Worm (Caenorhabditis elegans) whole organism, L4 larva: ENCODE measurements around the gene srbc-71.

Experiments used
- F26F4.8 ChIP-seq: fragments of 200-800 bp; sonication (Bioruptor generic); conservative IDR thresholded peaks from 2 replicates; pipeline ENCODE4 v1.3.6; 2022; ENCODE audit warnings: missing genetic modification characterization, missing compliant biosample characterization
- F37D6.2 ChIP-seq: sonication (generic microtip); optimal IDR thresholded peaks from 2 replicates; lab custom pipeline; 2016; ENCODE audit warnings: mild to moderate bottlenecking, missing genetic modification characterization, missing compliant biosample characterization
- R02D3.7 ChIP-seq: fragments of 150-350 bp; sonication (generic microtip); optimal IDR thresholded peaks from 3 replicates; lab custom pipeline; 2014; ENCODE audit warnings: missing biosample characterization, missing genetic modification characterization
- T20F7.1 ChIP-seq: fragments of 200-800 bp; sonication (Bioruptor generic); optimal IDR thresholded peaks from 2 replicates; lab custom pipeline; 2018; ENCODE audit warnings: mild to moderate bottlenecking, missing genetic modification characterization, missing compliant biosample characterization
- ZK337.2 ChIP-seq: fragments of 200-800 bp; sonication (Bioruptor generic); IDR thresholded peaks from 2 replicates; pipeline ENCODE4 v1.3.6; 2022; ENCODE audit warnings: missing genetic modification reagents, missing genetic modification characterization, missing compliant biosample characterization
- aha-1 ChIP-seq: fragments of 150-350 bp; peaks from one replicate; lab custom pipeline; 2014; ENCODE audit warnings: missing biosample characterization, missing genetic modification characterization
- aly-2 ChIP-seq: sonication (generic microtip); optimal IDR thresholded peaks from 2 replicates; lab custom pipeline; 2018; ENCODE audit warnings: missing biosample characterization, missing genetic modification characterization
- arid-1 ChIP-seq: fragments of 200-800 bp; sonication (Bioruptor generic); conservative IDR thresholded peaks from 2 replicates; pipeline ENCODE4 v1.3.6; 2022; ENCODE audit warnings: missing genetic modification reagents, missing genetic modification characterization, missing compliant biosample characterization
- attf-4 ChIP-seq: sonication (generic microtip); optimal IDR thresholded peaks from 3 replicates; lab custom pipeline; 2017; ENCODE audit warnings: missing biosample characterization, missing genetic modification characterization
- ceh-20 ChIP-seq: fragments of 200-800 bp; sonication (Bioruptor generic); IDR thresholded peaks from 2 replicates; pipeline ENCODE4 v1.3.6; 2022; ENCODE audit warnings: missing genetic modification reagents, missing genetic modification characterization, missing compliant biosample characterization
- ceh-32 ChIP-seq: sonication (generic microtip); optimal IDR thresholded peaks from 2 replicates; lab custom pipeline; 2016; ENCODE audit warnings: mild to moderate bottlenecking, missing genetic modification characterization, missing compliant biosample characterization; ENCODE audit not compliant: poor library complexity
- cey-2 ChIP-seq: sonication (generic microtip); optimal IDR thresholded peaks from 3 replicates; lab custom pipeline; 2017; ENCODE audit warnings: missing genetic modification characterization, mild to moderate bottlenecking, missing compliant biosample characterization, antibody characterized with exemption, borderline replicate concordance; ENCODE audit not compliant: insufficient read depth
- daf-16 ChIP-seq, 3 experiments: sonication (generic microtip); optimal IDR thresholded peaks; 2 replicates each; lab custom pipeline; 2016 to 2017; ENCODE audit warnings: missing genetic modification characterization in 3 of 3, missing genetic modification reagents in 3 of 3, mild to moderate bottlenecking in 2 of 3, missing compliant biosample characterization in 2 of 3, missing biosample characterization in 1 of 3, moderate library complexity in 1 of 3
- daf-19 ChIP-seq: fragments of 200-800 bp; sonication (Bioruptor generic); conservative IDR thresholded peaks from 2 replicates; pipeline ENCODE4 v1.3.6; 2022; ENCODE audit warnings: missing genetic modification characterization, missing compliant biosample characterization
- daf-8 ChIP-seq: fragments of 200-800 bp; sonication (Bioruptor generic); IDR thresholded peaks from 2 replicates; pipeline ENCODE4 v1.3.6; 2022; ENCODE audit warnings: missing genetic modification characterization, missing compliant biosample characterization
- dmd-9 ChIP-seq: fragments of 200-800 bp; sonication (Bioruptor generic); IDR thresholded peaks from 2 replicates; pipeline ENCODE4 v1.3.6; 2022; ENCODE audit warnings: missing genetic modification reagents, missing genetic modification characterization, missing compliant biosample characterization
- dpl-1 ChIP-seq: fragments of 150-350 bp; optimal IDR thresholded peaks from 2 replicates; lab custom pipeline; 2014; ENCODE audit warnings: missing biosample characterization, missing genetic modification reagents, missing genetic modification characterization
- dve-1 ChIP-seq: sonication (generic microtip); optimal IDR thresholded peaks from 2 replicates; lab custom pipeline; 2017; ENCODE audit warnings: antibody characterized with exemption, mild to moderate bottlenecking, missing genetic modification characterization, missing compliant biosample characterization; ENCODE audit not compliant: insufficient read depth
- egl-27 ChIP-seq: sonication (generic microtip); optimal IDR thresholded peaks from 3 replicates; lab custom pipeline; 2017; ENCODE audit warnings: missing biosample characterization, missing genetic modification reagents, missing genetic modification characterization
- hif-1 ChIP-seq, 2 experiments: sonication (generic microtip); optimal IDR thresholded peaks; 2 replicates each; lab custom pipeline; 2016 to 2017; ENCODE audit warnings: missing compliant biosample characterization in 2 of 2, missing genetic modification characterization in 2 of 2, missing genetic modification reagents in 2 of 2, missing genotype in 2 of 2, mild to moderate bottlenecking in 1 of 2
- hlh-30 ChIP-seq: sonication (generic microtip); optimal IDR thresholded peaks from 2 replicates; lab custom pipeline; 2017; ENCODE audit warnings: antibody characterized with exemption, mild to moderate bottlenecking, missing genetic modification characterization, missing compliant biosample characterization; ENCODE audit not compliant: insufficient read depth
- jun-1 ChIP-seq: fragments of 150-350 bp; optimal IDR thresholded peaks from 2 replicates; lab custom pipeline; 2014; ENCODE audit warnings: missing biosample characterization, missing genetic modification reagents, missing genetic modification characterization
- lin-38 ChIP-seq: fragments of 200-800 bp; sonication (Bioruptor generic); IDR thresholded peaks from 2 replicates; pipeline ENCODE4 v1.3.6; 2022; ENCODE audit warnings: missing genetic modification reagents, missing genetic modification characterization, missing compliant biosample characterization
- lsy-2 ChIP-seq, 2 experiments: fragments of 150-350 bp in 1 of 2; sonication (generic microtip) in 1 of 2; optimal IDR thresholded peaks; 2 replicates each; lab custom pipeline; 2014 to 2017; ENCODE audit warnings: missing biosample characterization in 2 of 2, missing genetic modification characterization in 2 of 2
- madf-5 ChIP-seq, 2 experiments: fragments of 200-800 bp; sonication (Bioruptor generic); IDR thresholded peaks; 2 replicates each; pipeline ENCODE4 v1.3.6; 2022; ENCODE audit warnings: missing compliant biosample characterization in 2 of 2, missing genetic modification characterization in 2 of 2
- mdl-1 ChIP-seq, 2 experiments: fragments of 150-350 bp in 1 of 2; sonication (generic microtip) in 1 of 2; optimal IDR thresholded peaks; 2 replicates each; lab custom pipeline; 2014 to 2017; ENCODE audit warnings: missing biosample characterization in 2 of 2, missing genetic modification characterization in 2 of 2
- mdt-29 ChIP-seq: fragments of 200-800 bp; sonication (Bioruptor generic); IDR thresholded peaks from 2 replicates; pipeline ENCODE4 v1.3.6; 2022; ENCODE audit warnings: missing genetic modification reagents, missing genetic modification characterization, missing compliant biosample characterization
- mep-1 ChIP-seq: fragments of 150-350 bp; sonication (generic microtip); optimal IDR thresholded peaks from 3 replicates; lab custom pipeline; 2014; ENCODE audit warnings: missing biosample characterization, missing genetic modification characterization
- nhr-111 ChIP-seq: fragments of 200-800 bp; sonication (Bioruptor generic); optimal IDR thresholded peaks from 2 replicates; lab custom pipeline; 2018; ENCODE audit warnings: mild to moderate bottlenecking, missing genetic modification characterization, missing compliant biosample characterization
- nhr-237 ChIP-seq: sonication (generic microtip); optimal IDR thresholded peaks from 2 replicates; lab custom pipeline; 2017; ENCODE audit warnings: missing biosample characterization, missing genetic modification characterization
- nhr-42 ChIP-seq: fragments of 200-800 bp; sonication (Bioruptor generic); IDR thresholded peaks from 2 replicates; pipeline ENCODE4 v1.3.6; 2022; ENCODE audit warnings: missing genetic modification characterization, missing compliant biosample characterization
- nhr-77 ChIP-seq: fragments of 150-350 bp; optimal IDR thresholded peaks from 2 replicates; lab custom pipeline; 2014; ENCODE audit warnings: missing biosample characterization, missing genetic modification characterization
- php-3 ChIP-seq: fragments of 200-800 bp; sonication (Bioruptor generic); IDR thresholded peaks from 2 replicates; pipeline ENCODE4 v1.3.6; 2022; ENCODE audit warnings: missing genetic modification reagents, missing genetic modification characterization, missing compliant biosample characterization
- rbr-2 ChIP-seq: sonication (generic microtip); optimal IDR thresholded peaks from 2 replicates; lab custom pipeline; 2016; ENCODE audit warnings: missing genotype, missing genetic modification characterization, missing compliant biosample characterization
- set-16 ChIP-seq: fragments of 200-800 bp; sonication (Bioruptor generic); IDR thresholded peaks from 2 replicates; pipeline ENCODE4 v1.3.6; 2022; ENCODE audit warnings: missing genetic modification reagents, missing genetic modification characterization, missing compliant biosample characterization
- snpc-4 ChIP-seq: fragments of 150-350 bp; optimal IDR thresholded peaks from 2 replicates; lab custom pipeline; 2014; ENCODE audit warnings: missing biosample characterization, missing genetic modification characterization
- tra-1 ChIP-seq: fragments of 200-800 bp; sonication (Bioruptor generic); IDR thresholded peaks from 2 replicates; pipeline ENCODE4 v1.3.6; 2022; ENCODE audit warnings: missing genetic modification reagents, missing genetic modification characterization, missing compliant biosample characterization
- unc-130 ChIP-seq: sonication (generic microtip); optimal IDR thresholded peaks from 2 replicates; lab custom pipeline; 2016; ENCODE audit warnings: missing genetic modification reagents, missing genetic modification characterization, missing compliant biosample characterization
- unc-62 ChIP-seq, 3 experiments: fragments of 150-350 bp in 1 of 3; sonication (generic microtip); optimal IDR thresholded peaks in 2 of 3; peaks in 1 of 3; 1 replicate in 1 of 3; 2 replicates in 2 of 3; lab custom pipeline; 2014 to 2017; ENCODE audit warnings: missing biosample characterization in 3 of 3, missing genetic modification characterization in 3 of 3, missing genetic modification reagents in 3 of 3, missing genotype in 1 of 3
- zfp-2 ChIP-seq: sonication (generic microtip); optimal IDR thresholded peaks from 2 replicates; lab custom pipeline; 2016; ENCODE audit warnings: mild to moderate bottlenecking, missing genetic modification characterization, missing compliant biosample characterization
- zip-2 ChIP-seq: fragments of 150-350 bp; optimal IDR thresholded peaks from 2 replicates; lab custom pipeline; 2014; ENCODE audit warnings: missing biosample characterization, missing genetic modification characterization
- ztf-7 ChIP-seq: fragments of 150-350 bp; optimal IDR thresholded peaks from 2 replicates; lab custom pipeline; 2014; ENCODE audit warnings: missing biosample characterization, missing genetic modification characterization

Gene srbc-71

DNA sequence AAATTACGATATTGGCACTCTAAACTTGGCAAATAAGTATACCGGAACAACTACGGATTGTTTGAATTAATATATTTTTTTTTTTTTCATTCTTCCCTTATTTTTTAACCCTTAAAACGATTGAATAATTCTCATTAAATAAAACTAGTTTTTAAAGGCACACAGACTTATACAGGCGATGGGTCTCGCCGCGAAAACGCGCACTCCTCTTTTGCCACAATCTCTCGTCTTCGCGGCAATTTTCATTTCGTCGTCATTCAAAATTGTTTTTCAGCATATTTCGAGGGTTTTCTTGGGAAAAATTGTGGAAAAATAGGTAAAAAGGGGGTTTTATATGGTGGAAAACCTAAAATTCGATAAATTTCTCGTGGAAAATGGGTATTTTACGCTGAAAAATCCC, 21.6 kb upstream of the srbc-71 start (continued):
- peak; percentile 42 for TF ChIP-seq rbr-2 (tag; lab: Kevin White, UChicago)
- TF ChIP-seq zip-2 (tag; lab: Kevin White, UChicago), result no peak
- no peak for TF ChIP-seq dmd-9 (GFP tag; lab: Robert Waterston, UW)
- TF ChIP-seq php-3 (GFP tag; lab: Robert Waterston, UW), result no peak
- TF ChIP-seq lsy-2 (tag; optimal IDR thresholded peaks at IDR 0.05; lab: Kevin White, UChicago), result peak in 1 of 2 experiments; percentile 80
- no peak for TF ChIP-seq F26F4.8 (GFP tag; lab: Robert Waterston, UW)
- TF ChIP-seq mdt-29 (GFP tag; lab: Robert Waterston, UW), result no peak
- no peak for TF ChIP-seq daf-16 (GFP tag; optimal IDR thresholded peaks at IDR 0.05; lab: Kevin White, UChicago)
- peak; percentile 0 for TF ChIP-seq daf-16 (tag; optimal IDR thresholded peaks at IDR 0.05; lab: Kevin White, UChicago)
- TF ChIP-seq nhr-237 (tag; lab: Kevin White, UChicago), result no peak
- TF ChIP-seq nhr-77 (tag; lab: Kevin White, UChicago), result no peak
- TF ChIP-seq hlh-30 (tag; lab: Kevin White, UChicago), result no peak
- peak; percentile 55 for TF ChIP-seq lin-38
- no peak for TF ChIP-seq arid-1 (GFP tag; lab: Robert Waterston, UW)
- no peak for TF ChIP-seq aly-2 (tag; lab: Kevin White, UChicago)
- no peak for TF ChIP-seq zfp-2
- no peak for TF ChIP-seq ceh-20 (GFP tag; lab: Robert Waterston, UW)
- no peak for TF ChIP-seq hif-1 (tag; optimal IDR thresholded peaks at IDR 0.05; lab: Kevin White, UChicago)
- TF ChIP-seq nhr-111, result no peak

DNA sequence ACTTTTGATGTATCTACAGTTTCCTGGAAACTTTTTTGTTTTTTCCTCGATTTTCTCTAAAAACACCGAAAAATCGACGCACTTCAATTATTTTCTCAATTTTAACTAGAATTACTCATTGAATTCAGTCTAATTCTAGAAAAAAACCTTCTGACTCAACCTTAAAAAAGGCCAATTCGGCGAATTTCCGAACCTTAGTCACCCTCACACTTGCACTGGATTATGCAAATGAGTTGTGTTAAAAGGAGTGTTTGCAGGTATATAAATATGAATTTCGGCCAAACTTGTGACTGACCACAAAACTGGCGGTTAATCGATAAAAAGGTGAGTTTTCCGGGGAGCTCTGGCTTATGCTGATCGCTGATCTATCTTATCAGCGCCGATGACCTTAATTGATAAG, 20.7 kb upstream of the srbc-71 start, which contains the start of gene ttr-20:
Gene ttr-20 (plus strand): TSS at position 301 of the 400 bp plus-strand sequence.
- TF ChIP-seq aha-1 (tag; lab: Kevin White, UChicago) (peak; percentile 50), dmd-9 (GFP tag; lab: Robert Waterston, UW) (no peak), nhr-237 (tag; lab: Kevin White, UChicago) (no peak), ztf-7 (no peak), unc-130 (GFP tag; lab: Kevin White, UChicago) (no peak)

DNA sequence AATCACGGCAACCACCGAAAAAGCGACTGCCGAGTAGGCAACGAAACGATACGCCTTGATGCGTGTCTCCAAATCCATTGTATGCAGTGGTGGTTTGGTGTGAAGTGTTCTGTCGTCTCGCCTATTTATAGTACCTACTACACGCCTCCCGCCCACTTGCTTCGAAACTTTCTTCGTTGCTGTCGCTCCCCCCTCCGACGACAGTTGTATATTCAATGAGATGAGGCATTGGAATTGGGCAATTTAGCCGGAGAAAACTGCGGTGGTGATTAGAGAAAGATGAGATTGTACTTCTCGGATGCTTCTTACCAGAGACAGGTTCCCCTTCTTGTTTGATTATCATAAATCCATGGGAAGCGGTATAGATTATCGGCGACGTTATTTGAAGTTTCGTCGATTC, 18.8 kb upstream of the srbc-71 start, which contains the start of gene col-34:
Gene col-34 (minus strand): TSS at position 101 of the 400 bp plus-strand sequence.
- no peak for TF ChIP-seq egl-27 (tag; lab: Kevin White, UChicago)
- no peak for TF ChIP-seq ceh-32 (tag; lab: Kevin White, UChicago)
- TF ChIP-seq nhr-42 (GFP tag; lab: Robert Waterston, UW), result no peak
- no peak for TF ChIP-seq dve-1 (tag; lab: Kevin White, UChicago)
- no peak for TF ChIP-seq R02D3.7 (tag; lab: Kevin White, UChicago)
- no peak for TF ChIP-seq tra-1 (GFP tag; lab: Robert Waterston, UW)
- TF ChIP-seq attf-4 (tag; lab: Kevin White, UChicago), result no peak
- no peak for TF ChIP-seq zip-2 (tag; lab: Kevin White, UChicago)
- no peak for TF ChIP-seq F37D6.2 (tag; lab: Kevin White, UChicago)

DNA sequence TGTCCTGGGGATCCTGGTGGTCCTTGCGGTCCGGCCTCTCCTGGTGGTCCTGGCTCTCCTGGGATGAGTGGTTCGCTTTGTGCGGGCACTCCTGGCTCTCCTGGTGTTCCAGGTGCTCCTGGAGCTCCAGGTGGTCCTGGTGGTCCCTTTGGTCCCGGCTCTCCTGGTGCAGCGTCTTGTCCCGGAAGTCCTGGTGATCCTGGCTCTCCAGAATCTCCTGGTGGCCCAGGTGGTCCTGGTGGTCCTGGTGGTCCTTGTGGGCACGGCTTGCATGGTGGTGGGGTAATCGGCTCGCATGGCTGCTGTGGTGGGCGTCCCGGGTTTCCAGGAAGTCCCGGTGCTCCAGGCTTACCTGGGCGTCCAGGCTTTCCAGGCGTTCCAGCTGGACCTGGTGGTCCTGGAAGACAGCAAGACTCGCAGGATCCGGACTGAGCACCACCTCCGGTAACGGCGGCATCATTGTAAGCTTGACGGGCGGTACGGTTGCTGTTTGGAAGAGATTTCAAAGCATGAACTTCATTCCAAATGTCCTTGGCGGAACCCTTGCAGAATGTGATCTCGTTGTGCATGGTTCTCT, 18.2 kb upstream of the srbc-71 start:
- no peak for TF ChIP-seq unc-62 (GFP tag; optimal IDR thresholded peaks at IDR 0.05 in 1 of 2; lab: Kevin White, UChicago)
- TF ChIP-seq unc-62 (tag; optimal IDR thresholded peaks at IDR 0.05; lab: Kevin White, UChicago), result no peak
- TF ChIP-seq set-16 (GFP tag; lab: Robert Waterston, UW), result peak; percentile 98
- TF ChIP-seq R02D3.7 (tag; lab: Kevin White, UChicago), result no peak

DNA sequence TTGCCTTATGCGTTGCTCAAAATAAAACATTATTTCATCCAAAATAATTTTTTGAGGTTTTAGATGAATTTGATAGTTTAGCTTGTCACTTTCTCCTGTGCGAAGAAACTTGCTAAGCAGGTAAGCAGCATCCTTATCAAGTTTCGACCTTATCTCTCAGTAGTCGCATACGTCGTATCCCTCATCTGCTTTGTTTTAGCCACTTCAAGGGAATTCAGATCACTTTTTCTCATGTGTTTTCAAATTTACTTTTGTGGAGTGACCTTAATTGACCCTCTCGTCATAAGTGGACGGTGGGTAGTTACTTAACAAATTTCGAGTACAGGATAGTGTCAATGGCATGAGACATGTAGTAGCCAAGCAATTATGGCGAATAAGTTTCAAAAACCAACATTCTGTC, 10.9 kb upstream of the srbc-71 start:
- no peak for TF ChIP-seq jun-1 (tag; lab: Kevin White, UChicago)
- TF ChIP-seq daf-19, result no peak
- peak; percentile 11 for TF ChIP-seq dpl-1
- TF ChIP-seq hif-1 (tag; optimal IDR thresholded peaks at IDR 0.05; lab: Kevin White, UChicago), result no peak
- TF ChIP-seq aha-1 (tag; lab: Kevin White, UChicago), result no peak
- no peak for TF ChIP-seq daf-8 (GFP tag; lab: Robert Waterston, UW)
- TF ChIP-seq madf-5 (GFP tag; IDR thresholded peaks at IDR 0.05; lab: Robert Waterston, UW), result no peak
- TF ChIP-seq F26F4.8 (GFP tag; lab: Robert Waterston, UW), result no peak
- no peak for TF ChIP-seq ZK337.2 (GFP tag; lab: Robert Waterston, UW)
- TF ChIP-seq mep-1, result no peak
- TF ChIP-seq nhr-77 (tag; lab: Kevin White, UChicago), result no peak
- TF ChIP-seq T20F7.1 (GFP tag; lab: Kevin White, UChicago), result no peak
- TF ChIP-seq snpc-4 (tag; lab: Kevin White, UChicago), result no peak
- TF ChIP-seq mdl-1 (tag; optimal IDR thresholded peaks at IDR 0.05; lab: Kevin White, UChicago), result no peak
- TF ChIP-seq cey-2 (tag; lab: Kevin White, UChicago), result no peak
